Worm (Caenorhabditis elegans): ENCODE results near the gene spon-1.

DNA sequence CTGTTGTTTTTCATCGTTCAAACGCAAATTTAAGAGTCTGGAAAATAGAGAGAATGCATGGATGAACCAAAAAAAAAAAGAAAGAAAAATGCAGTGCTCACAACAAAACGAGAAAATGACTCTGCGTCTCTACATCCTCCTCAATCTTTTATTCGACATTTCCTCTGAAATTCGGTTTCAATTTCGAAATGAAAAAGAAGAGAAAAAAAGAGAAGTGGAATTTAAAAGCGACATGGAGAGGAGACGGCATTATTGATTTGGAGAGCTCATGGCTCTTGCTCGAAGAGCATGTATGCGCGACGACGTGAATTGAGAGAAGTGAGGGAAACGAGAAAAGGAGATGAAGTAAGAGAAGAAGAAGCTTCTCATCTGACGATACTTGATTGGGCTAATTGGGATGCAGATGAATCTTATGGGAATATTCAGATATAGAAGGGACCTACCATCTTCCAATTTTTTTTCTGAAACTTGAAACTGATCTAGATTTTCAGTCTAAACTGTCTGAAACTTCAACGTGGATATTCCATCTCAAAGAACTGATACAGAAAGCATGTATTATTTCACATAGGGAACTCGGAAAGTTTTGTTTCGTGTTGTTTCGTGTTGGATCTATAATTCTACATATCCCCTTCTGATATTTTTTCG is 5.2 kb upstream of the spon-1 start:
- TF ChIP-seq ztf-4 (tag; optimal IDR thresholded peaks at IDR 0.05) (no peak), snpc-4 (tag; optimal IDR thresholded peaks at IDR 0.05) (no peak), nhr-25 (tag; optimal IDR thresholded peaks at IDR 0.05) (no peak), lin-11 (tag; optimal IDR thresholded peaks at IDR 0.05) (no peak), unc-39 (tag; optimal IDR thresholded peaks at IDR 0.05) (no peak), zag-1 (tag; optimal IDR thresholded peaks at IDR 0.05) (peak; percentile 21), nhr-11 (tag; optimal IDR thresholded peaks at IDR 0.05) (no peak), nhr-12 (tag; optimal IDR thresholded peaks at IDR 0.05) (no peak), lsy-2 (tag; optimal IDR thresholded peaks at IDR 0.05) (peak in 1 of 2 experiments; percentile 35), nhr-23 (tag; optimal IDR thresholded peaks at IDR 0.05) (no peak), R02D3.7 (tag; optimal IDR thresholded peaks at IDR 0.05) (no peak), ceh-82 (tag; optimal IDR thresholded peaks at IDR 0.05) (no peak), alr-1 (tag; optimal IDR thresholded peaks at IDR 0.05) (no peak), aly-2 (tag; optimal IDR thresholded peaks at IDR 0.05) (no peak)
